Fruit fly (Drosophila melanogaster): ENCODE data around the gene Pp1-87B.

The Pp1-87B gene

DNA sequence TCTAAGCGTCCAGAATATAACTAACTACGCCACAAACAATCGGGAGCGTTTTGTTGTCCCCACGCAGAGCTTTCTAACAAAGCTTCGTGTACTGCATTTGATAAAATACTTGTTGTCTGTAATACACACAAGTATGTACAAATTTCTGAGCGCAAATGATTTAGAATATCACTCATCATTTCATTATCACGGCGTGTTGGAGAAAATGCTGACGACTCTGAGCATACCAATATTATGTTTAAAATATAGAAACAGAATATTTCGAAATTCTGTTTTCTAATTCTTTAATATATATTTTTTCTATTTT lies 19.8 kb downstream of the Pp1-87B start, which contains the start of gene Cyp9f2:
TSS of gene Cyp9f2 (minus strand) at position 101 of the 307 bp plus-strand sequence.
- no peak for TF ChIP-seq CG9948 (tag; optimal IDR thresholded peaks at IDR 0.05)
- no peak for TF ChIP-seq fd96Ca (GFP tag; IDR thresholded peaks at IDR 0.05)
- TF ChIP-seq gl (tag; optimal IDR thresholded peaks at IDR 0.05) = no peak
- TF ChIP-seq Pif1B (GFP tag; optimal IDR thresholded peaks at IDR 0.05) = no peak
- no peak for TF ChIP-seq EcR (GFP tag; optimal IDR thresholded peaks at IDR 0.05)

DNA sequence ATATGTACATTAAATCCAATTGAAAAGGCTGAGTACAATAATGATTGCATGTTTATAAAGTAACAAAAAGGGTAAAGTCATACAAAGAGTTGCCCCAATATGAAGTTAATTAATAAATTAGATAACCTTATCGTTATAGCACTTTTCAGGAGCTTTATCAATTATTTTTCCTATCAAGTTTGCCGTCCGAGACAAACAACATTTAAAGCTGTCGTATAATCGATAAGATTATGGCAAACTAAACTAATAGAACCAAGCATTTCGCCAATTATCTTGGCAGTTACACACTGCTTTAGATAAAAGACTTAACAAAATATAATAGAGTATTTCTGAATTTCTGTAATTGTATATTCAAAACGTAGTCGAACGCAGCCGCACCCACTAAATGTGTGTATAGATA lies 20.6 kb downstream of the Pp1-87B start:
- TF ChIP-seq CG10348 (GFP tag; IDR thresholded peaks at IDR 0.05) = no peak

DNA sequence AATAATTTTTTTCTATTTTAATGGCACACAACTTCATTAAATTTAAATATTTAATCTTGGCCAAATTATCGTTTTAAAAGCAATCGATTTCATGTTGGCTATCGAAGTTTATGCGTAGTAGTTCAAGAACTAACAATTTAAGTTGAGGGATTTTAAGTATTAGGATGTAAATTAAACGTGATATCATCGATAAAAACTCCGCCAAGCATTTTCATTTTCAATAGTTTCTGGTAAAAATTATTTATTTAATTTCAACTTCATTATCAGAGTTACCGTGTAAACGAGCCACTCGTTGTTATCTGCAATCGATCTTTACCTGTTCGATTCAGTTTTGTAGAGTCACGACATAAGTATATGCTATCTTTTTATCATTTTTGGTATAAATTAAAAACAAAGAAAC lies 22.8 kb downstream of the Pp1-87B start:
- no peak for TF ChIP-seq CG4496 (GFP tag; IDR thresholded peaks at IDR 0.05)
- TF ChIP-seq rn (GFP tag; IDR thresholded peaks at IDR 0.05) = peak; percentile 84
- TF ChIP-seq CG34367 (tag; optimal IDR thresholded peaks at IDR 0.05) = peak; percentile 98
- peak; percentile 96 for TF ChIP-seq Ets98B (GFP tag; IDR thresholded peaks at IDR 0.05)
- TF ChIP-seq CG17806 (tag; optimal IDR thresholded peaks at IDR 0.05) = peak; percentile 97
- TF ChIP-seq CG10348 (GFP tag; IDR thresholded peaks at IDR 0.05) = no peak
- TF ChIP-seq gl (tag; optimal IDR thresholded peaks at IDR 0.05) = peak; percentile 93
- peak; percentile 96 for TF ChIP-seq CG12605 (GFP tag; IDR thresholded peaks at IDR 0.05)
- TF ChIP-seq fd96Ca (GFP tag; IDR thresholded peaks at IDR 0.05) = peak; percentile 84
- peak; percentile 98 for TF ChIP-seq CG9948 (tag; optimal IDR thresholded peaks at IDR 0.05)
- no peak for TF ChIP-seq CG13204 (GFP tag; optimal IDR thresholded peaks at IDR 0.05)
- TF ChIP-seq CG8301 (tag; optimal IDR thresholded peaks at IDR 0.05) = peak; percentile 100
- peak; percentile 97 for TF ChIP-seq Pif1B (GFP tag; optimal IDR thresholded peaks at IDR 0.05)
- peak; percentile 98 for TF ChIP-seq Snoo (tag; optimal IDR thresholded peaks at IDR 0.05)
- peak; percentile 22 for TF ChIP-seq EcR (GFP tag; optimal IDR thresholded peaks at IDR 0.05)
- peak; percentile 93 for TF ChIP-seq CG32121 (GFP tag; IDR thresholded peaks at IDR 0.05)
- TF ChIP-seq D1 (tag; optimal IDR thresholded peaks at IDR 0.05) = peak; percentile 99
- peak; percentile 95 for TF ChIP-seq Pif1A (GFP tag; optimal IDR thresholded peaks at IDR 0.05)
- TF ChIP-seq CG15710 (tag; optimal IDR thresholded peaks at IDR 0.05) = peak; percentile 97
- peak; percentile 100 for TF ChIP-seq CG8159 (tag; optimal IDR thresholded peaks at IDR 0.05)
- peak; percentile 95 for TF ChIP-seq CG14655 (GFP tag; optimal IDR thresholded peaks at IDR 0.05)

DNA sequence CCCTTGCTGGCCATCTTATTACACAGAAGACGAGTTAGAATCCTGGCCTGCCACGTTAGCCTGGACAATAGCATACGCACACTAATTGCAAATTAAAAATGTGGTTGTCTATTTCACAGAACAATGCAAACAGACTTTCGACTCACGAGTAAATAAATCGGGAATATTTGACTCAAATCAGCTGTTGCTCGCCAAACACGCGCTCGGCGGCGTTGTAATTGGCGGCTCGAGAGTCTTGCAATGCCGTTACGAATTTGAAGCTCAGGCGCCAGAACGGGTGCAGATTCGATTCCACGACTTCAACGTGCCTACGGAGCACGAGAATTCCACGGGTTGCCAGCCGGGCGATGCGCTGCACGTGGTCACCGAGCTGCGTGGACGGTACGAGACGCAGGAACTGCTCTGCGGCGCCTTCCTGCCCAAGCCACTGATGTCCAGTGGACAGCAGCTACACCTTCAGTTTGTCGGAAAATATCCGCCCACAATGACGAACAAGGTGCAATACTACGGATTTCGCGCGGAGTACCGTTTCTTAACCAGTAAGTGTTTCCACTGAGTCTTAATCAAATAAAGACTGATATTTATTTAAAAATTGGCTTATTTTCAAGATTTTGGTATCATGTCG lies 23.9 kb downstream of the Pp1-87B start, which contains the start of gene DNAlig3:
TSS of gene DNAlig3 (minus strand) at position 168 of the 625 bp plus-strand sequence.
- TF ChIP-seq CG12605 (GFP tag; IDR thresholded peaks at IDR 0.05) (peak; percentile 35; the same call in 1 of the 2 replicates), CG9948 (tag; optimal IDR thresholded peaks at IDR 0.05) (no peak), CG8159 (tag; optimal IDR thresholded peaks at IDR 0.05) (no peak), CG15710 (tag; optimal IDR thresholded peaks at IDR 0.05) (no peak), CG34367 (tag; optimal IDR thresholded peaks at IDR 0.05) (no peak), Ets98B (GFP tag; IDR thresholded peaks at IDR 0.05) (no peak), Pif1A (GFP tag; optimal IDR thresholded peaks at IDR 0.05) (no peak), CG17806 (tag; optimal IDR thresholded peaks at IDR 0.05) (no peak), CG13204 (GFP tag; optimal IDR thresholded peaks at IDR 0.05) (no peak)

DNA sequence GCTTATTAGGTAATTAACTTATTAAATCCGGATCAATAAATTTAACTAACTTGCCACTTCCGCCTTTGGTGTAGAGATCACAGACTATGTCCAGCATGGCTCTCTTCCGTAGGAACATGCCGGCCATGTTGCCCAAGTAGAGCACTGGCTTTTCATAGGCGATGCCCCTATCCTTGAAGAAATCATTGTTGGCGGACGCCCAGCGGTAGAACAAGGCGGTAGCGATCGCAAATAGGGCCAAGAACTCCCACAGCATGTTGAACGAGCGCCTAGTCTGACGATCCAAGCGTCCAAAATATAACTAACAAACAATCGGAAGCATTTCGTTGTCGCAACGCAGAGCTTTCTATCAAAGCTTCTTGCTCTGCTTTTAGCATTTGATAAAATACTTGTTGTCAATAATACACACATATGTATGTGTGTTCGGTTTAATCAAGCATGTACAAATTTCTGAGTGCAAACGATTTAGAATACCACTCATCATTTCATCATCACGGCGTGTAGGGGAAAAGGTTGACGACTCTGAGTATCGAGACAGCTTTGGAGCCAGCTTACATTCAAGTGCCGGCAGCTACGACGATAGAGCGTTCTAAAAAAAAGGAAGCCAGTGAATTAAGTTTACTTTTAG lies 27.0 kb downstream of the Pp1-87B start, which contains the start of gene Cyp9f3:
TSS of gene Cyp9f3 (minus strand) at position 310 of the 628 bp plus-strand sequence.
- TF ChIP-seq gl (tag; optimal IDR thresholded peaks at IDR 0.05) (no peak), CG15710 (tag; optimal IDR thresholded peaks at IDR 0.05) (no peak), D1 (tag; optimal IDR thresholded peaks at IDR 0.05) (no peak), CG8301 (tag; optimal IDR thresholded peaks at IDR 0.05) (no peak), rn (GFP tag; IDR thresholded peaks at IDR 0.05) (no peak), CG34367 (tag; optimal IDR thresholded peaks at IDR 0.05) (no peak), CG32121 (GFP tag; IDR thresholded peaks at IDR 0.05) (no peak), CG8159 (tag; optimal IDR thresholded peaks at IDR 0.05) (no peak), CG17806 (tag; optimal IDR thresholded peaks at IDR 0.05) (no peak), EcR (GFP tag; optimal IDR thresholded peaks at IDR 0.05) (no peak), CG14655 (GFP tag; optimal IDR thresholded peaks at IDR 0.05) (no peak), CG4496 (GFP tag; IDR thresholded peaks at IDR 0.05) (no peak), Snoo (tag; optimal IDR thresholded peaks at IDR 0.05) (no peak), Ets98B (GFP tag; IDR thresholded peaks at IDR 0.05) (no peak), CG9948 (tag; optimal IDR thresholded peaks at IDR 0.05) (no peak)

DNA sequence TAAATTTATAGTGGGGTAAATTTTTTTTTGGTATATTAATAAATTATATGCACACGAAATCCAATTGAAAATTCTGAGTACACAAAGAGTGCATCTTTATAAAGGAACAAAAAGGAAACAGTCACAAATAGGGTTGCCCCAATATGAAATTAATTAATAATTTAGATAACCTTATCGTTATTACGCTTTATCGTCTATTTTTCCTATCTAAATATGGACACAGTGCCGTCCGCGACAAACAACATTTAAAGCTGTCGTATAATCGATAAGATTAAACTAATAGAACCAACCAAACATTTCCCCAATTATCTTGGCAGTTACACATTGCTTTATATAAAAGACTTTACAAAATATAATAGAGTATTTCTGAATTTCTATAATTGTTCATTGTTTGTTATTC lies 27.7 kb downstream of the Pp1-87B start:
- TF ChIP-seq Pif1A (GFP tag; optimal IDR thresholded peaks at IDR 0.05) = no peak
- no peak for TF ChIP-seq CG8301 (tag; optimal IDR thresholded peaks at IDR 0.05)
- TF ChIP-seq EcR (GFP tag; optimal IDR thresholded peaks at IDR 0.05) = no peak
- TF ChIP-seq CG12605 (GFP tag; IDR thresholded peaks at IDR 0.05) = no peak
- TF ChIP-seq CG8159 (tag; optimal IDR thresholded peaks at IDR 0.05) = no peak
- TF ChIP-seq gl (tag; optimal IDR thresholded peaks at IDR 0.05) = no peak
- no peak for TF ChIP-seq CG9948 (tag; optimal IDR thresholded peaks at IDR 0.05)
- TF ChIP-seq CG34367 (tag; optimal IDR thresholded peaks at IDR 0.05) = no peak
- no peak for TF ChIP-seq fd96Ca (GFP tag; IDR thresholded peaks at IDR 0.05)
- no peak for TF ChIP-seq D1 (tag; optimal IDR thresholded peaks at IDR 0.05)
- no peak for TF ChIP-seq Snoo (tag; optimal IDR thresholded peaks at IDR 0.05)
- no peak for TF ChIP-seq Ets98B (GFP tag; IDR thresholded peaks at IDR 0.05)
- TF ChIP-seq CG15710 (tag; optimal IDR thresholded peaks at IDR 0.05) = no peak
- TF ChIP-seq CG13204 (GFP tag; optimal IDR thresholded peaks at IDR 0.05) = no peak
- TF ChIP-seq CG14655 (GFP tag; optimal IDR thresholded peaks at IDR 0.05) = no peak
- no peak for TF ChIP-seq CG17806 (tag; optimal IDR thresholded peaks at IDR 0.05)
- TF ChIP-seq CG4496 (GFP tag; IDR thresholded peaks at IDR 0.05) = no peak

Data from whole organism, pupa.